Fruit fly (Drosophila melanogaster) whole organism, prepupa: ENCODE data around the gene rdgB.

Source experiments
- Blimp-1 ChIP-seq: fragments of 200-800 bp; sonication (Bioruptor generic); optimal IDR thresholded peaks from 3 replicates; lab custom pipeline; 2017; ENCODE audit warnings: missing biosample characterization, missing genetic modification characterization, mild to moderate bottlenecking, moderate library complexity, missing genetic modification reagents
- CG10669 ChIP-seq: fragments of 200-800 bp; sonication (Bioruptor generic); optimal IDR thresholded peaks from 3 replicates; lab custom pipeline; 2018; ENCODE audit warnings: missing biosample characterization, mild to moderate bottlenecking, missing genetic modification characterization, moderate library complexity
- CG11294 ChIP-seq: fragments of 200-800 bp; sonication (Bioruptor generic); IDR thresholded peaks from 2 replicates; pipeline ENCODE4 v1.3.6; 2022; ENCODE audit warnings: missing biosample characterization, missing genetic modification characterization
- CG11902 ChIP-seq: fragments of 200-800 bp; sonication (Bioruptor generic); optimal IDR thresholded peaks from 3 replicates; lab custom pipeline; 2016; ENCODE audit warnings: missing biosample characterization, missing genetic modification characterization
- CG15336 ChIP-seq: fragments of 200-800 bp; sonication (Bioruptor generic); IDR thresholded peaks from 2 replicates; pipeline ENCODE4 v1.3.6; 2022; ENCODE audit warnings: missing biosample characterization, missing genetic modification characterization
- CG1621 ChIP-seq: fragments of 200-800 bp; sonication (Bioruptor generic); optimal IDR thresholded peaks from 3 replicates; lab custom pipeline; 2018; ENCODE audit warnings: missing biosample characterization, mild to moderate bottlenecking, missing genetic modification characterization
- CG31627 ChIP-seq: fragments of 200-800 bp; sonication (Bioruptor generic); optimal IDR thresholded peaks from 3 replicates; lab custom pipeline; 2016; ENCODE audit warnings: missing biosample characterization, missing genetic modification characterization
- CG32006 ChIP-seq: fragments of 200-800 bp; sonication (Bioruptor generic); optimal IDR thresholded peaks from 3 replicates; lab custom pipeline; 2017; ENCODE audit warnings: missing biosample characterization, mild to moderate bottlenecking, missing genetic modification characterization
- CG34406 ChIP-seq: fragments of 200-800 bp; sonication (Bioruptor generic); optimal IDR thresholded peaks from 3 replicates; lab custom pipeline; 2016; ENCODE audit warnings: missing biosample characterization, missing genetic modification characterization
- CG3919 ChIP-seq: fragments of 200-800 bp; sonication (Bioruptor generic); optimal IDR thresholded peaks from 3 replicates; lab custom pipeline; 2016; ENCODE audit warnings: missing biosample characterization, missing genetic modification characterization
- CG6163 ChIP-seq: fragments of 200-800 bp; sonication (Bioruptor generic); IDR thresholded peaks from 3 replicates; pipeline ENCODE4 v1.3.6; 2022; ENCODE audit warnings: missing biosample characterization, missing genetic modification characterization
- CG6276 ChIP-seq: fragments of 200-800 bp; sonication (Bioruptor generic); optimal IDR thresholded peaks from 2 replicates; lab custom pipeline; 2017; ENCODE audit warnings: missing biosample characterization, mild to moderate bottlenecking, missing genetic modification characterization
- CG6808 ChIP-seq: fragments of 200-800 bp; sonication (Bioruptor generic); optimal IDR thresholded peaks from 3 replicates; lab custom pipeline; 2017; ENCODE audit warnings: missing biosample characterization, missing genetic modification characterization, mild to moderate bottlenecking, moderate library complexity, missing genetic modification reagents
- CG6854 ChIP-seq: fragments of 200-800 bp; sonication (Bioruptor generic); optimal IDR thresholded peaks from 2 replicates; lab custom pipeline; 2017; ENCODE audit warnings: missing biosample characterization, mild to moderate bottlenecking, missing genetic modification characterization
- CG8119 ChIP-seq: fragments of 200-800 bp; sonication (Bioruptor generic); IDR thresholded peaks from 3 replicates; pipeline ENCODE4 v1.3.6; 2022; ENCODE audit warnings: missing biosample characterization, missing genetic modification characterization
- CG8319 ChIP-seq: fragments of 200-800 bp; sonication (Bioruptor generic); optimal IDR thresholded peaks from 3 replicates; lab custom pipeline; 2016; ENCODE audit warnings: missing biosample characterization, missing genetic modification characterization
- Eip75B ChIP-seq: fragments of 200-800 bp; sonication (Bioruptor generic); optimal IDR thresholded peaks from 3 replicates; lab custom pipeline; 2016; ENCODE audit warnings: missing biosample characterization, missing genetic modification characterization
- Eip78C ChIP-seq: fragments of 200-800 bp; sonication (Bioruptor generic); peaks from one replicate; lab custom pipeline; 2016; ENCODE audit warnings: missing biosample characterization, missing genetic modification characterization
- Ets96B ChIP-seq: fragments of 200-800 bp; optimal IDR thresholded peaks from 2 replicates; lab custom pipeline; 2019; ENCODE audit warnings: missing biosample characterization, mild to moderate bottlenecking, missing genetic modification characterization, moderate library complexity
- Hr38 ChIP-seq: sonication (Bioruptor generic); optimal IDR thresholded peaks from 2 replicates; lab custom pipeline; 2016; ENCODE audit warnings: missing biosample characterization, missing genetic modification characterization
- Hr39 ChIP-seq: fragments of 200-800 bp; sonication (Bioruptor generic); optimal IDR thresholded peaks from 2 replicates; lab custom pipeline; 2016; ENCODE audit warnings: missing biosample characterization, missing genetic modification characterization
- Hr4 ChIP-seq: fragments of 200-800 bp; sonication (Bioruptor generic); optimal IDR thresholded peaks from 3 replicates; lab custom pipeline; 2016; ENCODE audit warnings: missing biosample characterization, missing genetic modification characterization
- Lpt ChIP-seq: fragments of 200-800 bp; sonication (Bioruptor generic); optimal IDR thresholded peaks from 3 replicates; lab custom pipeline; 2016; ENCODE audit warnings: missing biosample characterization, missing genetic modification characterization
- Met ChIP-seq: fragments of 200-800 bp; sonication (Bioruptor generic); optimal IDR thresholded peaks from 3 replicates; lab custom pipeline; 2016; ENCODE audit warnings: missing biosample characterization, missing genetic modification characterization
- OdsH ChIP-seq: fragments of 200-800 bp; sonication (Bioruptor generic); optimal IDR thresholded peaks from 3 replicates; lab custom pipeline; 2016; ENCODE audit warnings: missing biosample characterization, missing genetic modification characterization
- Sox14 ChIP-seq: fragments of 200-800 bp; sonication (Bioruptor generic); optimal IDR thresholded peaks from 3 replicates; lab custom pipeline; 2016; ENCODE audit warnings: missing biosample characterization, missing genetic modification characterization
- Sox15 ChIP-seq: fragments of 200-800 bp; sonication (Bioruptor generic); optimal IDR thresholded peaks from 3 replicates; lab custom pipeline; 2016; ENCODE audit warnings: missing biosample characterization, missing genetic modification characterization
- achi ChIP-seq: fragments of 200-800 bp; sonication (Bioruptor generic); optimal IDR thresholded peaks from 3 replicates; lab custom pipeline; 2016; ENCODE audit warnings: missing biosample characterization, missing genetic modification characterization
- dac ChIP-seq: fragments of 200-800 bp; sonication (Bioruptor generic); optimal IDR thresholded peaks from 2 replicates; lab custom pipeline; 2017; ENCODE audit warnings: missing biosample characterization, mild to moderate bottlenecking, missing genetic modification characterization
- dsx ChIP-seq: fragments of 200-800 bp; optimal IDR thresholded peaks from 3 replicates; lab custom pipeline; 2019; ENCODE audit warnings: missing biosample characterization, mild to moderate bottlenecking, missing genetic modification characterization, moderate library complexity; ENCODE audit not compliant: poor library complexity, severe bottlenecking
- eg ChIP-seq: fragments of 200-800 bp; sonication (Bioruptor generic); IDR thresholded peaks from 3 replicates; pipeline ENCODE4 v1.3.6; 2022; ENCODE audit warnings: missing biosample characterization, missing genetic modification characterization
- esn ChIP-seq: fragments of 200-800 bp; sonication (Bioruptor generic); optimal IDR thresholded peaks from 2 replicates; lab custom pipeline; 2016; ENCODE audit warnings: missing biosample characterization, mild to moderate bottlenecking, missing genetic modification characterization, moderate library complexity
- fd59A ChIP-seq: fragments of 200-800 bp; sonication (Bioruptor generic); optimal IDR thresholded peaks from 2 replicates; lab custom pipeline; 2017; ENCODE audit warnings: missing biosample characterization, mild to moderate bottlenecking, missing genetic modification characterization, missing genetic modification reagents
- fkh ChIP-seq: fragments of 200-800 bp; sonication (Bioruptor generic); optimal IDR thresholded peaks from 3 replicates; lab custom pipeline; 2017; ENCODE audit warnings: missing biosample characterization, mild to moderate bottlenecking, missing genetic modification characterization, moderate library complexity
- lz ChIP-seq: fragments of 200-800 bp; sonication (Bioruptor generic); optimal IDR thresholded peaks from 3 replicates; lab custom pipeline; 2016; ENCODE audit warnings: missing biosample characterization, missing genetic modification characterization
- net ChIP-seq: fragments of 200-800 bp; sonication (Bioruptor generic); optimal IDR thresholded peaks from 3 replicates; lab custom pipeline; 2016; ENCODE audit warnings: missing biosample characterization, missing genetic modification characterization
- pdm3 ChIP-seq: fragments of 200-800 bp; sonication (Bioruptor generic); optimal IDR thresholded peaks from 3 replicates; lab custom pipeline; 2016; ENCODE audit warnings: missing biosample characterization, missing genetic modification characterization
- salr ChIP-seq, 2 experiments: fragments of 200-800 bp; sonication (Bioruptor generic); optimal IDR thresholded peaks; 3 replicates each; lab custom pipeline; 2016 to 2018; ENCODE audit warnings: missing biosample characterization in 2 of 2, missing genetic modification characterization in 2 of 2, mild to moderate bottlenecking in 1 of 2
- spab ChIP-seq: fragments of 200-800 bp; sonication (Bioruptor generic); optimal IDR thresholded peaks from 2 replicates; lab custom pipeline; 2017; ENCODE audit warnings: missing biosample characterization, mild to moderate bottlenecking, missing genetic modification characterization, missing genetic modification reagents
- ss ChIP-seq, 2 experiments: fragments of 200-800 bp; sonication (Bioruptor generic); optimal IDR thresholded peaks; 2 replicates in 1 of 2; 3 replicates in 1 of 2; lab custom pipeline; 2017 to 2018; ENCODE audit warnings: mild to moderate bottlenecking in 2 of 2, missing biosample characterization in 2 of 2, missing genetic modification characterization in 2 of 2, moderate library complexity in 1 of 2
- svp ChIP-seq: fragments of 200-800 bp; sonication (Bioruptor generic); peaks from one replicate; lab custom pipeline; 2016; ENCODE audit warnings: missing biosample characterization, missing genetic modification characterization
- topi ChIP-seq: fragments of 200-800 bp; sonication (Bioruptor generic); optimal IDR thresholded peaks from 3 replicates; lab custom pipeline; 2016; ENCODE audit warnings: missing biosample characterization, missing genetic modification characterization

rdgB gene

dm6 chrX:13747635-13748467 is 14.7 kb upstream of the rdgB start (continued):
- peak; percentile 84 for TF ChIP-seq Eip78C
- TF ChIP-seq CG8319 (GFP tag; lab: Kevin White, UChicago) = peak; percentile 18
- 0 out of 2 replicates have a peak, but pooled peaks have one; percentile 22 for TF ChIP-seq CG11294
- peak; percentile 77 for TF ChIP-seq CG15336 (GFP tag; lab: Robert Waterston, UW)
- peak; percentile 72 for TF ChIP-seq CG6276
- peak; percentile 30 for TF ChIP-seq net (GFP tag; lab: Kevin White, UChicago)
- peak in 1 of 2 experiments; percentile 66 for TF ChIP-seq salr (GFP tag; optimal IDR thresholded peaks at IDR 0.05; lab: Kevin White, UChicago)
- peak; percentile 9 for TF ChIP-seq fd59A (GFP tag; lab: Kevin White, UChicago)
- TF ChIP-seq topi = no peak
- TF ChIP-seq CG11902 (GFP tag; lab: Kevin White, UChicago) = no peak
- no peak for TF ChIP-seq Hr38 (GFP tag; lab: Kevin White, UChicago)
- peak; percentile 3 for TF ChIP-seq CG34406 (GFP tag; lab: Kevin White, UChicago)
- TF ChIP-seq eg (GFP tag; lab: Robert Waterston, UW) = peak; percentile 77
- TF ChIP-seq CG32006 (GFP tag; lab: Kevin White, UChicago) = peak; percentile 80
- TF ChIP-seq Sox15 (GFP tag; lab: Kevin White, UChicago) = no peak
- TF ChIP-seq Hr39 (GFP tag; lab: Kevin White, UChicago) = no peak
- TF ChIP-seq CG8119 = peak; percentile 74; the same call in 2 of the 3 replicates
- peak; percentile 50 for TF ChIP-seq pdm3 (GFP tag; lab: Kevin White, UChicago)
- peak; percentile 67; the same call in 2 of the 3 replicates for TF ChIP-seq CG6163
- TF ChIP-seq CG31627 (GFP tag; lab: Kevin White, UChicago) = peak; percentile 2
- no peak for TF ChIP-seq CG1621
- TF ChIP-seq CG6808 (GFP tag; lab: Kevin White, UChicago) = no peak

- TF ChIP-seq Blimp-1 (no peak), CG32006 (GFP tag; lab: Kevin White, UChicago) (peak; percentile 54), Lpt (GFP tag; lab: Kevin White, UChicago) (no peak), ss (GFP tag; optimal IDR thresholded peaks at IDR 0.05; lab: Kevin White, UChicago) (peak; percentile 34 to 46), CG11902 (GFP tag; lab: Kevin White, UChicago) (no peak), Eip75B (GFP tag; lab: Kevin White, UChicago) (peak; percentile 15), pdm3 (GFP tag; lab: Kevin White, UChicago) (no peak), CG15336 (GFP tag; lab: Robert Waterston, UW) (peak; percentile 81), Sox14 (GFP tag; lab: Kevin White, UChicago) (peak; percentile 9), Sox15 (GFP tag; lab: Kevin White, UChicago) (no peak), Eip78C (peak; percentile 85), Met (GFP tag; lab: Kevin White, UChicago) (peak; percentile 36), dac (GFP tag; lab: Kevin White, UChicago) (no peak), CG6808 (GFP tag; lab: Kevin White, UChicago) (peak; percentile 55), spab (GFP tag; lab: Kevin White, UChicago) (no peak), CG31627 (GFP tag; lab: Kevin White, UChicago) (no peak), CG10669 (peak; percentile 1), fd59A (GFP tag; lab: Kevin White, UChicago) (no peak), svp (GFP tag; lab: Kevin White, UChicago) (peak; percentile 71), dsx (GFP tag; lab: Kevin White, UChicago) (no peak), CG3919 (GFP tag; lab: Kevin White, UChicago) (peak; percentile 16), achi (GFP tag; lab: Kevin White, UChicago) (peak; percentile 26), lz (peak; percentile 39), CG6276 (peak; percentile 32), Ets96B (tag; lab: Kevin White, UChicago) (peak; percentile 22), CG6854 (GFP tag; lab: Kevin White, UChicago) (no peak), topi (peak; percentile 24), CG8119 (peak; percentile 75; the same call in 2 of the 3 replicates), CG34406 (GFP tag; lab: Kevin White, UChicago) (peak; percentile 25), CG8319 (GFP tag; lab: Kevin White, UChicago) (no peak), Hr4 (GFP tag; lab: Kevin White, UChicago) (peak; percentile 44), OdsH (peak; percentile 46), fkh (GFP tag; lab: Kevin White, UChicago) (peak; percentile 52), CG11294 (peak; percentile 59), CG1621 (no peak), esn (GFP tag; lab: Kevin White, UChicago) (peak; percentile 40)
Measured at dm6 chrX:13748906-13749872, 13.4 kb upstream of the rdgB start.
